Worm (Caenorhabditis elegans): ENCODE data around the gene idpp-1.

ce11 chrIII:728694-729093 is 11.8 kb upstream of the idpp-1 start:
- TF ChIP-seq ztf-1 (GFP tag; conservative IDR thresholded peaks at IDR 0.05) (no peak), nhr-11 (tag; optimal IDR thresholded peaks at IDR 0.05) (no peak), zag-1 (tag; optimal IDR thresholded peaks at IDR 0.05) (no peak), snpc-4 (tag; optimal IDR thresholded peaks at IDR 0.05) (no peak), elt-1 (tag; optimal IDR thresholded peaks at IDR 0.05) (no peak), lsy-2 (tag; optimal IDR thresholded peaks at IDR 0.05) (no peak), ama-1 (optimal IDR thresholded peaks at IDR 0.05) (no peak)

Data from whole organism, L2 larva.